Fruit fly (Drosophila melanogaster): ENCODE data around the gene CG8565.

CG8565 gene

dm6 chrX:15805523-15805922 lies 32.1 kb upstream of the CG8565 start:
- TF ChIP-seq fkh (GFP tag; optimal IDR thresholded peaks at IDR 0.05) (peak; percentile 67), spab (GFP tag; optimal IDR thresholded peaks at IDR 0.05) (no peak)

dm6 chrX:15807915-15808314 lies 29.7 kb upstream of the CG8565 start:
- TF ChIP-seq CG6808 (GFP tag; optimal IDR thresholded peaks at IDR 0.05) (no peak), lz (GFP tag; optimal IDR thresholded peaks at IDR 0.05) (no peak), Gug (GFP tag; IDR thresholded peaks at IDR 0.05) (no peak), CG4318 (GFP tag; optimal IDR thresholded peaks at IDR 0.05) (no peak), CG8632 (GFP tag; optimal IDR thresholded peaks at IDR 0.05) (no peak), pdm3 (GFP tag; optimal IDR thresholded peaks at IDR 0.05) (no peak), CG8319 (GFP tag; optimal IDR thresholded peaks at IDR 0.05) (no peak), Hr4 (GFP tag; optimal IDR thresholded peaks at IDR 0.05) (no peak), acj6 (GFP tag; optimal IDR thresholded peaks at IDR 0.05) (no peak), vri (GFP tag; optimal IDR thresholded peaks at IDR 0.05) (no peak), CG34406 (GFP tag; optimal IDR thresholded peaks at IDR 0.05) (no peak), CG31627 (GFP tag; optimal IDR thresholded peaks at IDR 0.05) (no peak), achi (GFP tag; optimal IDR thresholded peaks at IDR 0.05) (no peak), CG8119 (GFP tag; IDR thresholded peaks at IDR 0.05) (no peak)

- TF ChIP-seq esn (GFP tag; optimal IDR thresholded peaks at IDR 0.05) = no peak
- TF ChIP-seq salr (GFP tag; optimal IDR thresholded peaks at IDR 0.05) = no peak
- no peak for TF ChIP-seq eg (GFP tag; IDR thresholded peaks at IDR 0.05)
- no peak for TF ChIP-seq CG7368 (GFP tag; optimal IDR thresholded peaks at IDR 0.05)
- TF ChIP-seq CG10631 (GFP tag; optimal IDR thresholded peaks at IDR 0.05) = no peak
- no peak for TF ChIP-seq CG3032 (tag; optimal IDR thresholded peaks at IDR 0.05)
- TF ChIP-seq CG10669 (GFP tag; optimal IDR thresholded peaks at IDR 0.05) = no peak
- no peak for TF ChIP-seq ss (GFP tag; optimal IDR thresholded peaks at IDR 0.05)
- TF ChIP-seq pdm3 (GFP tag; optimal IDR thresholded peaks at IDR 0.05) = no peak
- no peak for TF ChIP-seq fd59A (GFP tag; optimal IDR thresholded peaks at IDR 0.05)
- TF ChIP-seq CG8632 (GFP tag; optimal IDR thresholded peaks at IDR 0.05) = no peak
- TF ChIP-seq dsx (GFP tag; optimal IDR thresholded peaks at IDR 0.05; ENCODE audit: poor library complexity, severe bottlenecking) = no peak
- TF ChIP-seq CG6792 (GFP tag; optimal IDR thresholded peaks at IDR 0.05) = no peak
- TF ChIP-seq spab (GFP tag; optimal IDR thresholded peaks at IDR 0.05) = no peak
- TF ChIP-seq Met (GFP tag; optimal IDR thresholded peaks at IDR 0.05) = no peak
- TF ChIP-seq CG6163 (GFP tag; IDR thresholded peaks at IDR 0.05) = no peak
- TF ChIP-seq Ets21C (GFP tag; optimal IDR thresholded peaks at IDR 0.05) = no peak
- TF ChIP-seq vri (GFP tag; optimal IDR thresholded peaks at IDR 0.05) = no peak
Observed at dm6 chrX:15809255-15809654, 28.4 kb upstream of the CG8565 start, which contains the start of gene CG8509. TSS of gene CG8509 (plus strand) at chrX:15809555.

dm6 chrX:15811666-15812614 lies 25.7 kb upstream of the CG8565 start:
- no peak for TF ChIP-seq Smox (GFP tag; optimal IDR thresholded peaks at IDR 0.05)
- peak; percentile 1 for TF ChIP-seq CG9139 (GFP tag; optimal IDR thresholded peaks at IDR 0.05)
- peak; percentile 65 for TF ChIP-seq Eip78C (GFP tag)
- TF ChIP-seq Sox15 (GFP tag; optimal IDR thresholded peaks at IDR 0.05) = no peak
- peak; percentile 48 for TF ChIP-seq eg (GFP tag; IDR thresholded peaks at IDR 0.05)
- TF ChIP-seq fd85E (GFP tag; optimal IDR thresholded peaks at IDR 0.05) = peak; percentile 35
- TF ChIP-seq Met (GFP tag; optimal IDR thresholded peaks at IDR 0.05) = peak; percentile 29
- peak; percentile 3 for TF ChIP-seq OdsH (GFP tag; optimal IDR thresholded peaks at IDR 0.05)
- TF ChIP-seq CG11294 (GFP tag; IDR thresholded peaks at IDR 0.05) = no peak
- TF ChIP-seq CG8632 (GFP tag; optimal IDR thresholded peaks at IDR 0.05) = no peak
- TF ChIP-seq Hr38 (GFP tag; optimal IDR thresholded peaks at IDR 0.05) = no peak
- peak; percentile 44 for TF ChIP-seq svp (GFP tag)
- TF ChIP-seq CG6854 (GFP tag; optimal IDR thresholded peaks at IDR 0.05) = peak; percentile 56
- TF ChIP-seq CG15336 (GFP tag; IDR thresholded peaks at IDR 0.05) = peak; percentile 66; the same call in 1 of the 2 replicates
- TF ChIP-seq CG6808 (GFP tag; optimal IDR thresholded peaks at IDR 0.05) = peak; percentile 22
- TF ChIP-seq Sox14 (GFP tag; optimal IDR thresholded peaks at IDR 0.05) = peak; percentile 65
- peak; percentile 62 for TF ChIP-seq CG6163 (GFP tag; IDR thresholded peaks at IDR 0.05)
- TF ChIP-seq ss (GFP tag; optimal IDR thresholded peaks at IDR 0.05) = peak; percentile 2 to 11
- peak; percentile 33 for TF ChIP-seq Sox102F (GFP tag; optimal IDR thresholded peaks at IDR 0.05)
- peak; percentile 12 for TF ChIP-seq lz (GFP tag; optimal IDR thresholded peaks at IDR 0.05)
- peak; percentile 61; the same call in 2 of the 3 replicates for TF ChIP-seq CG8119 (GFP tag; IDR thresholded peaks at IDR 0.05)
- TF ChIP-seq fkh (GFP tag; optimal IDR thresholded peaks at IDR 0.05) = peak; percentile 25
- peak; percentile 12 for TF ChIP-seq CG16779 (tag; optimal IDR thresholded peaks at IDR 0.05)
- TF ChIP-seq vri (GFP tag; optimal IDR thresholded peaks at IDR 0.05) = peak; percentile 54
